Worm (Caenorhabditis elegans) whole organism, L4 larva: Measurements from ENCODE around the gene Y111B2A.1.
A peak's percentile ranks its signal among the peaks of the same experiment; 100 is the strongest.

Experiments
- D1046.2 ChIP-seq: fragments of 200-800 bp; sonication (Bioruptor generic); IDR thresholded peaks from 2 replicates; pipeline ENCODE4 v1.3.6; 2022; ENCODE audit warnings: missing genetic modification characterization, missing compliant biosample characterization
- F26F4.8 ChIP-seq: fragments of 200-800 bp; sonication (Bioruptor generic); conservative IDR thresholded peaks from 2 replicates; pipeline ENCODE4 v1.3.6; 2022; ENCODE audit warnings: missing genetic modification characterization, missing compliant biosample characterization
- T26A8.4 ChIP-seq: fragments of 200-800 bp; sonication (Bioruptor generic); IDR thresholded peaks from 2 replicates; pipeline ENCODE4 v1.3.6; 2022; ENCODE audit warnings: missing genetic modification characterization, missing compliant biosample characterization
- Y105C5A.15 ChIP-seq: fragments of 200-800 bp; sonication (Bioruptor generic); IDR thresholded peaks from 2 replicates; pipeline ENCODE4 v1.3.6; 2022; ENCODE audit warnings: missing genetic modification characterization, missing compliant biosample characterization
- Y75B8A.6 ChIP-seq: fragments of 200-800 bp; sonication (Bioruptor generic); IDR thresholded peaks from 2 replicates; pipeline ENCODE4 v1.3.6; 2022; ENCODE audit warnings: missing genetic modification reagents, missing genetic modification characterization, missing compliant biosample characterization
- aly-2 ChIP-seq: sonication (generic microtip); optimal IDR thresholded peaks from 2 replicates; lab custom pipeline; 2018; ENCODE audit warnings: missing biosample characterization, missing genetic modification characterization
- ama-1 ChIP-seq: fragments of 150-350 bp; optimal IDR thresholded peaks from 2 replicates; lab custom pipeline; 2014; ENCODE audit warnings: inconsistent platforms, mixed read lengths
- attf-4 ChIP-seq: sonication (generic microtip); optimal IDR thresholded peaks from 3 replicates; lab custom pipeline; 2017; ENCODE audit warnings: missing biosample characterization, missing genetic modification characterization
- ceh-62 ChIP-seq: sonication (generic microtip); optimal IDR thresholded peaks from 2 replicates; lab custom pipeline; 2017; ENCODE audit warnings: missing biosample characterization, missing genetic modification characterization
- ceh-82 ChIP-seq: sonication (generic microtip); optimal IDR thresholded peaks from 2 replicates; lab custom pipeline; 2017; ENCODE audit warnings: missing biosample characterization, missing genetic modification characterization
- ctbp-1 ChIP-seq: fragments of 200-800 bp; sonication (Bioruptor generic); IDR thresholded peaks from 2 replicates; pipeline ENCODE4 v1.3.6; 2022; ENCODE audit warnings: missing genetic modification reagents, missing genetic modification characterization, missing compliant biosample characterization
- daf-16 ChIP-seq, 3 experiments: sonication (generic microtip); optimal IDR thresholded peaks; 2 replicates each; lab custom pipeline; 2016 to 2017; ENCODE audit warnings: missing genetic modification characterization in 3 of 3, missing genetic modification reagents in 3 of 3, mild to moderate bottlenecking in 2 of 3, missing compliant biosample characterization in 2 of 3, missing biosample characterization in 1 of 3, moderate library complexity in 1 of 3
- dmd-6 ChIP-seq: fragments of 200-800 bp; sonication (Bioruptor generic); IDR thresholded peaks from 2 replicates; pipeline ENCODE4 v1.3.6; 2022; ENCODE audit warnings: missing genetic modification reagents, missing genetic modification characterization, missing compliant biosample characterization
- dmd-9 ChIP-seq: fragments of 200-800 bp; sonication (Bioruptor generic); IDR thresholded peaks from 2 replicates; pipeline ENCODE4 v1.3.6; 2022; ENCODE audit warnings: missing genetic modification reagents, missing genetic modification characterization, missing compliant biosample characterization
- dve-1 ChIP-seq: sonication (generic microtip); optimal IDR thresholded peaks from 2 replicates; lab custom pipeline; 2017; ENCODE audit warnings: antibody characterized with exemption, mild to moderate bottlenecking, missing genetic modification characterization, missing compliant biosample characterization; ENCODE audit not compliant: insufficient read depth
- hlh-11 ChIP-seq: fragments of 200-800 bp; sonication (Bioruptor generic); optimal IDR thresholded peaks from 2 replicates; lab custom pipeline; 2018; ENCODE audit warnings: mild to moderate bottlenecking, missing genetic modification characterization, missing compliant biosample characterization
- hlh-30 ChIP-seq: sonication (generic microtip); optimal IDR thresholded peaks from 2 replicates; lab custom pipeline; 2017; ENCODE audit warnings: antibody characterized with exemption, mild to moderate bottlenecking, missing genetic modification characterization, missing compliant biosample characterization; ENCODE audit not compliant: insufficient read depth
- lim-7 ChIP-seq: fragments of 200-800 bp; sonication (Bioruptor generic); IDR thresholded peaks from 2 replicates; pipeline ENCODE4 v1.3.6; 2022; ENCODE audit warnings: missing genetic modification characterization, missing compliant biosample characterization
- lin-13 ChIP-seq: fragments of 150-350 bp; optimal IDR thresholded peaks from 2 replicates; lab custom pipeline; 2014; ENCODE audit warnings: missing biosample characterization, missing genetic modification reagents, missing genetic modification characterization
- lin-38 ChIP-seq: fragments of 200-800 bp; sonication (Bioruptor generic); IDR thresholded peaks from 2 replicates; pipeline ENCODE4 v1.3.6; 2022; ENCODE audit warnings: missing genetic modification reagents, missing genetic modification characterization, missing compliant biosample characterization
- lsy-2 ChIP-seq, 2 experiments: fragments of 150-350 bp in 1 of 2; sonication (generic microtip) in 1 of 2; optimal IDR thresholded peaks; 2 replicates each; lab custom pipeline; 2014 to 2017; ENCODE audit warnings: missing biosample characterization in 2 of 2, missing genetic modification characterization in 2 of 2
- madf-5 ChIP-seq, 2 experiments: fragments of 200-800 bp; sonication (Bioruptor generic); IDR thresholded peaks; 2 replicates each; pipeline ENCODE4 v1.3.6; 2022; ENCODE audit warnings: missing compliant biosample characterization in 2 of 2, missing genetic modification characterization in 2 of 2
- madf-9 ChIP-seq: fragments of 200-800 bp; sonication (Bioruptor generic); conservative IDR thresholded peaks from 2 replicates; pipeline ENCODE4 v1.3.6; 2022; ENCODE audit warnings: missing genetic modification reagents, missing genetic modification characterization, missing compliant biosample characterization
- mdl-1 ChIP-seq, 2 experiments: fragments of 150-350 bp in 1 of 2; sonication (generic microtip) in 1 of 2; optimal IDR thresholded peaks; 2 replicates each; lab custom pipeline; 2014 to 2017; ENCODE audit warnings: missing biosample characterization in 2 of 2, missing genetic modification characterization in 2 of 2
- mdt-29 ChIP-seq: fragments of 200-800 bp; sonication (Bioruptor generic); IDR thresholded peaks from 2 replicates; pipeline ENCODE4 v1.3.6; 2022; ENCODE audit warnings: missing genetic modification reagents, missing genetic modification characterization, missing compliant biosample characterization
- mep-1 ChIP-seq: fragments of 150-350 bp; sonication (generic microtip); optimal IDR thresholded peaks from 3 replicates; lab custom pipeline; 2014; ENCODE audit warnings: missing biosample characterization, missing genetic modification characterization
- mxl-3 ChIP-seq: fragments of 200-800 bp; sonication (Bioruptor generic); optimal IDR thresholded peaks from 2 replicates; lab custom pipeline; 2018; ENCODE audit warnings: mild to moderate bottlenecking, missing genetic modification characterization, missing compliant biosample characterization
- nhr-10 ChIP-seq: fragments of 150-350 bp; optimal IDR thresholded peaks from 2 replicates; lab custom pipeline; 2014; ENCODE audit warnings: missing biosample characterization, missing genetic modification characterization
- nhr-11 ChIP-seq: fragments of 150-350 bp; optimal IDR thresholded peaks from 2 replicates; lab custom pipeline; 2014; ENCODE audit warnings: missing biosample characterization, missing genetic modification characterization
- nhr-25 ChIP-seq: sonication (generic microtip); optimal IDR thresholded peaks from 2 replicates; lab custom pipeline; 2017; ENCODE audit warnings: missing genetic modification characterization, mild to moderate bottlenecking, missing compliant biosample characterization, antibody characterized with exemption, moderate library complexity, borderline replicate concordance; ENCODE audit not compliant: insufficient read depth
- nhr-28 ChIP-seq: fragments of 150-350 bp; optimal IDR thresholded peaks from 2 replicates; lab custom pipeline; 2014; ENCODE audit warnings: missing biosample characterization, missing genetic modification characterization
- php-3 ChIP-seq: fragments of 200-800 bp; sonication (Bioruptor generic); IDR thresholded peaks from 2 replicates; pipeline ENCODE4 v1.3.6; 2022; ENCODE audit warnings: missing genetic modification reagents, missing genetic modification characterization, missing compliant biosample characterization
- pqm-1 ChIP-seq: sonication (generic microtip); optimal IDR thresholded peaks from 2 replicates; lab custom pipeline; 2017; ENCODE audit warnings: missing biosample characterization, missing genetic modification characterization
- snpc-1.2 ChIP-seq: fragments of 200-800 bp; sonication (Bioruptor generic); IDR thresholded peaks from 2 replicates; pipeline ENCODE4 v1.3.6; 2022; ENCODE audit warnings: missing genetic modification reagents, missing genetic modification characterization, missing compliant biosample characterization
- unc-130 ChIP-seq: sonication (generic microtip); optimal IDR thresholded peaks from 2 replicates; lab custom pipeline; 2016; ENCODE audit warnings: missing genetic modification reagents, missing genetic modification characterization, missing compliant biosample characterization
- unc-39 ChIP-seq: sonication (generic microtip); optimal IDR thresholded peaks from 2 replicates; lab custom pipeline; 2017; ENCODE audit warnings: missing biosample characterization, missing genetic modification characterization
- unc-62 ChIP-seq, 3 experiments: fragments of 150-350 bp in 1 of 3; sonication (generic microtip); optimal IDR thresholded peaks in 2 of 3; peaks in 1 of 3; 1 replicate in 1 of 3; 2 replicates in 2 of 3; lab custom pipeline; 2014 to 2017; ENCODE audit warnings: missing biosample characterization in 3 of 3, missing genetic modification characterization in 3 of 3, missing genetic modification reagents in 3 of 3, missing genotype in 1 of 3
- zfp-2 ChIP-seq: sonication (generic microtip); optimal IDR thresholded peaks from 2 replicates; lab custom pipeline; 2016; ENCODE audit warnings: mild to moderate bottlenecking, missing genetic modification characterization, missing compliant biosample characterization
- zfp-3 ChIP-seq: fragments of 200-800 bp; sonication (Bioruptor generic); conservative IDR thresholded peaks from 2 replicates; pipeline ENCODE4 v1.3.6; 2022; ENCODE audit warnings: missing genetic modification reagents, missing genetic modification characterization, missing compliant biosample characterization
- zip-2 ChIP-seq: fragments of 150-350 bp; optimal IDR thresholded peaks from 2 replicates; lab custom pipeline; 2014; ENCODE audit warnings: missing biosample characterization, missing genetic modification characterization

The Y111B2A.1 gene

ce11 chrIII:12445991-12446502 lies 49.4 kb downstream of the Y111B2A.1 start, which contains the start of gene Y49E10.18 (continued):
- peak; percentile 21 for TF ChIP-seq hlh-11 (tag; lab: Kevin White, UChicago)
- TF ChIP-seq mdl-1 (tag; optimal IDR thresholded peaks at IDR 0.05; lab: Kevin White, UChicago): peak in 1 of 2 experiments; percentile 49
- TF ChIP-seq unc-39 (tag; lab: Kevin White, UChicago): no peak
- TF ChIP-seq dmd-6 (GFP tag; lab: Robert Waterston, UW): peak; percentile 78
- TF ChIP-seq mep-1 (tag; lab: Kevin White, UChicago): peak; percentile 13
- peak; percentile 82 for TF ChIP-seq pqm-1 (tag; lab: Kevin White, UChicago)
- no peak for TF ChIP-seq daf-16 (GFP tag; optimal IDR thresholded peaks at IDR 0.05; lab: Kevin White, UChicago)
- peak; percentile 43 for TF ChIP-seq daf-16 (tag; optimal IDR thresholded peaks at IDR 0.05; lab: Kevin White, UChicago)
- TF ChIP-seq zip-2 (tag; lab: Kevin White, UChicago): no peak
- TF ChIP-seq aly-2: no peak
- no peak for TF ChIP-seq attf-4
- no peak for TF ChIP-seq ama-1
- TF ChIP-seq lin-38 (GFP tag; lab: Robert Waterston, UW): peak; percentile 20; the same call in 1 of the 2 replicates
- TF ChIP-seq Y75B8A.6 (GFP tag; lab: Robert Waterston, UW): no peak
- TF ChIP-seq hlh-30: no peak
- TF ChIP-seq mdt-29 (GFP tag; lab: Robert Waterston, UW): no peak
- no peak for TF ChIP-seq zfp-2 (tag; lab: Kevin White, UChicago)
- no peak for TF ChIP-seq Y105C5A.15
- TF ChIP-seq, all 104 proteins: peak for 11

- no peak for TF ChIP-seq daf-16 (GFP tag; optimal IDR thresholded peaks at IDR 0.05; lab: Kevin White, UChicago)
- peak; percentile 38 for TF ChIP-seq daf-16 (tag; optimal IDR thresholded peaks at IDR 0.05; lab: Kevin White, UChicago)
- no peak for TF ChIP-seq nhr-11 (tag; lab: Kevin White, UChicago)
- TF ChIP-seq Y75B8A.6 (GFP tag; lab: Robert Waterston, UW): no peak
- TF ChIP-seq dmd-6 (GFP tag; lab: Robert Waterston, UW): peak; percentile 73
- TF ChIP-seq zip-2 (tag; lab: Kevin White, UChicago): no peak
- peak; percentile 64 for TF ChIP-seq php-3
- peak; percentile 28 for TF ChIP-seq nhr-28 (tag; lab: Kevin White, UChicago)
- no peak for TF ChIP-seq hlh-30
- no peak for TF ChIP-seq snpc-1.2 (GFP tag; lab: Robert Waterston, UW)
- peak; percentile 10 for TF ChIP-seq mxl-3 (GFP tag; lab: Kevin White, UChicago)
- no peak for TF ChIP-seq ctbp-1 (GFP tag; lab: Robert Waterston, UW)
- TF ChIP-seq lim-7: no peak
- TF ChIP-seq lin-38 (GFP tag; lab: Robert Waterston, UW): no peak
- TF ChIP-seq T26A8.4 (GFP tag; lab: Robert Waterston, UW): no peak
- TF ChIP-seq lsy-2 (tag; optimal IDR thresholded peaks at IDR 0.05; lab: Kevin White, UChicago): no peak
- no peak for TF ChIP-seq ceh-82
- TF ChIP-seq madf-9 (GFP tag; lab: Robert Waterston, UW): no peak
- TF ChIP-seq mdt-29 (GFP tag; lab: Robert Waterston, UW): no peak
- TF ChIP-seq dve-1 (tag; lab: Kevin White, UChicago): peak; percentile 27
- no peak for TF ChIP-seq F26F4.8
- peak; percentile 48 for TF ChIP-seq hlh-11 (tag; lab: Kevin White, UChicago)
- no peak for TF ChIP-seq dmd-9 (GFP tag; lab: Robert Waterston, UW)
- peak in 1 of 2 experiments; percentile 32 for TF ChIP-seq unc-62 (GFP tag; optimal IDR thresholded peaks at IDR 0.05 in 1 of 2; lab: Kevin White, UChicago)
- TF ChIP-seq unc-62 (tag; optimal IDR thresholded peaks at IDR 0.05; lab: Kevin White, UChicago): no peak
- TF ChIP-seq ceh-62 (tag; lab: Kevin White, UChicago): no peak
- no peak for TF ChIP-seq zfp-3 (GFP tag; lab: Robert Waterston, UW)
- no peak for TF ChIP-seq unc-130 (GFP tag; lab: Kevin White, UChicago)
- no peak for TF ChIP-seq D1046.2 (GFP tag; lab: Robert Waterston, UW)
- no peak for TF ChIP-seq nhr-10 (tag; lab: Kevin White, UChicago)
- no peak for TF ChIP-seq nhr-25 (tag; lab: Kevin White, UChicago)
- TF ChIP-seq lin-13 (GFP tag; lab: Kevin White, UChicago): no peak
- TF ChIP-seq madf-5 (GFP tag; IDR thresholded peaks at IDR 0.05; lab: Robert Waterston, UW): no peak
These were observed 50.2 kb downstream of the Y111B2A.1 start for ce11 chrIII:12445223-12445622.
